Fruit fly (Drosophila melanogaster) whole organism, pupa: ENCODE measurements around the gene Cpr92F.

Experiments
- CG10348 ChIP-seq: fragments of 200-800 bp; sonication (Bioruptor generic); IDR thresholded peaks from 2 replicates; pipeline ENCODE4 v1.3.6; 2022; ENCODE audit warnings: missing biosample characterization, missing genetic modification characterization
- CG12605 ChIP-seq: fragments of 200-800 bp; sonication (Bioruptor generic); IDR thresholded peaks from 2 replicates; pipeline ENCODE4 v1.3.6; 2022; ENCODE audit warnings: missing biosample characterization, missing genetic modification characterization
- CG14655 ChIP-seq: fragments of 200-800 bp; sonication (Bioruptor generic); optimal IDR thresholded peaks from 3 replicates; lab custom pipeline; 2017; ENCODE audit warnings: mild to moderate bottlenecking, missing biosample characterization, missing genetic modification reagents, missing genetic modification characterization
- CG15710 ChIP-seq: fragments of 200-800 bp; sonication (Bioruptor generic); optimal IDR thresholded peaks from 2 replicates; lab custom pipeline; 2018; ENCODE audit warnings: missing biosample characterization, mild to moderate bottlenecking, missing genetic modification characterization, moderate library complexity
- CG17806 ChIP-seq: fragments of 200-800 bp; sonication (Bioruptor generic); optimal IDR thresholded peaks from 2 replicates; lab custom pipeline; 2018; ENCODE audit warnings: missing biosample characterization, mild to moderate bottlenecking, missing genetic modification characterization, moderate library complexity
- CG32121 ChIP-seq: fragments of 200-800 bp; sonication (Bioruptor generic); IDR thresholded peaks from 2 replicates; pipeline ENCODE4 v1.3.6; 2022; ENCODE audit warnings: missing biosample characterization, missing genetic modification characterization
- CG4496 ChIP-seq: fragments of 200-800 bp; sonication (Bioruptor generic); IDR thresholded peaks from 3 replicates; pipeline ENCODE4 v1.3.6; 2022; ENCODE audit warnings: missing biosample characterization, missing genetic modification characterization
- CG8159 ChIP-seq: fragments of 200-800 bp; sonication (Bioruptor generic); optimal IDR thresholded peaks from 3 replicates; lab custom pipeline; 2018; ENCODE audit warnings: missing biosample characterization, mild to moderate bottlenecking, missing genetic modification characterization, moderate library complexity
- CG8301 ChIP-seq: fragments of 200-800 bp; sonication (Bioruptor generic); optimal IDR thresholded peaks from 2 replicates; lab custom pipeline; 2018; ENCODE audit warnings: missing biosample characterization, mild to moderate bottlenecking, missing genetic modification characterization
- CG9948 ChIP-seq: fragments of 200-800 bp; sonication (Bioruptor generic); optimal IDR thresholded peaks from 2 replicates; lab custom pipeline; 2018; ENCODE audit warnings: missing biosample characterization, mild to moderate bottlenecking, missing genetic modification characterization, moderate library complexity
- D1 ChIP-seq: fragments of 200-800 bp; sonication (Bioruptor generic); optimal IDR thresholded peaks from 2 replicates; lab custom pipeline; 2018; ENCODE audit warnings: missing biosample characterization, mild to moderate bottlenecking, missing genetic modification characterization, moderate library complexity
- EcR ChIP-seq: fragments of 200-800 bp; sonication (Bioruptor generic); optimal IDR thresholded peaks from 3 replicates; lab custom pipeline; 2019; ENCODE audit warnings: missing biosample characterization, missing genetic modification characterization, mild to moderate bottlenecking, moderate library complexity, missing genetic modification reagents
- Ets98B ChIP-seq: fragments of 200-800 bp; sonication (Bioruptor generic); IDR thresholded peaks from 2 replicates; pipeline ENCODE4 v1.3.6; 2022; ENCODE audit warnings: missing biosample characterization, missing genetic modification characterization
- Pif1A ChIP-seq: fragments of 200-800 bp; sonication (Bioruptor generic); optimal IDR thresholded peaks from 3 replicates; lab custom pipeline; 2016; ENCODE audit warnings: missing biosample characterization, missing genetic modification characterization
- Pif1B ChIP-seq: fragments of 200-800 bp; sonication (Bioruptor generic); optimal IDR thresholded peaks from 3 replicates; lab custom pipeline; 2016; ENCODE audit warnings: missing biosample characterization, missing genetic modification characterization
- Snoo ChIP-seq: fragments of 200-800 bp; sonication (Bioruptor generic); optimal IDR thresholded peaks from 3 replicates; lab custom pipeline; 2017; ENCODE audit warnings: missing biosample characterization, mild to moderate bottlenecking, missing genetic modification characterization, inconsistent platforms
- fd96Ca ChIP-seq: fragments of 200-800 bp; sonication (Bioruptor generic); IDR thresholded peaks from 3 replicates; pipeline ENCODE4 v1.3.6; 2022; ENCODE audit warnings: missing biosample characterization, missing genetic modification characterization
- gl ChIP-seq: fragments of 200-800 bp; sonication (Bioruptor generic); optimal IDR thresholded peaks from 2 replicates; lab custom pipeline; 2018; ENCODE audit warnings: missing biosample characterization, mild to moderate bottlenecking, missing genetic modification characterization
- rn ChIP-seq: fragments of 200-800 bp; sonication (Bioruptor generic); IDR thresholded peaks from 2 replicates; pipeline ENCODE4 v1.3.6; 2022; ENCODE audit warnings: missing biosample characterization, missing genetic modification characterization

The Cpr92F gene

dm6 chr3R:20677251-20677650 is 7.9 kb downstream of the Cpr92F start, which contains the start of gene CG4000:
Gene CG4000 (minus strand): TSS chr3R:20677351.
- TF ChIP-seq Pif1A (GFP tag; lab: Kevin White, UChicago) (no peak), CG8159 (tag; lab: Kevin White, UChicago) (no peak), fd96Ca (GFP tag; lab: Robert Waterston, UW) (no peak), CG10348 (GFP tag; lab: Robert Waterston, UW) (no peak), EcR (GFP tag; lab: Kevin White, UChicago) (no peak), CG15710 (tag; lab: Kevin White, UChicago) (no peak), CG8301 (tag; lab: Kevin White, UChicago) (no peak), Pif1B (no peak), CG9948 (tag; lab: Kevin White, UChicago) (no peak), D1 (tag; lab: Kevin White, UChicago) (no peak), Snoo (tag; lab: Kevin White, UChicago) (no peak), CG4496 (GFP tag; lab: Robert Waterston, UW) (no peak)

- no peak for TF ChIP-seq EcR (GFP tag; lab: Kevin White, UChicago)
- TF ChIP-seq Snoo (tag; lab: Kevin White, UChicago): no peak
- no peak for TF ChIP-seq CG14655 (GFP tag; lab: Kevin White, UChicago)
- no peak for TF ChIP-seq Ets98B
- no peak for TF ChIP-seq CG9948 (tag; lab: Kevin White, UChicago)
- no peak for TF ChIP-seq CG10348 (GFP tag; lab: Robert Waterston, UW)
- TF ChIP-seq CG15710 (tag; lab: Kevin White, UChicago): no peak
- no peak for TF ChIP-seq CG4496 (GFP tag; lab: Robert Waterston, UW)
- TF ChIP-seq CG32121: no peak
- TF ChIP-seq gl: no peak
- no peak for TF ChIP-seq D1 (tag; lab: Kevin White, UChicago)
- TF ChIP-seq CG17806 (tag; lab: Kevin White, UChicago): no peak
- TF ChIP-seq Pif1A (GFP tag; lab: Kevin White, UChicago): no peak
- TF ChIP-seq CG8301 (tag; lab: Kevin White, UChicago): no peak
- no peak for TF ChIP-seq fd96Ca (GFP tag; lab: Robert Waterston, UW)
- no peak for TF ChIP-seq CG12605 (GFP tag; lab: Robert Waterston, UW)
- TF ChIP-seq Pif1B: no peak
- no peak for TF ChIP-seq CG8159 (tag; lab: Kevin White, UChicago)
Measured at dm6 chr3R:20714360-20714759, 45.0 kb downstream of the Cpr92F start, which contains the start of gene Oamb. Gene Oamb (minus strand): TSS chr3R:20714577.

dm6 chr3R:20719286-20719685 is 49.9 kb downstream of the Cpr92F start:
- TF ChIP-seq rn (GFP tag; lab: Robert Waterston, UW) (no peak), CG14655 (GFP tag; lab: Kevin White, UChicago) (peak; percentile 27), CG8159 (tag; lab: Kevin White, UChicago) (peak; percentile 39)
- TF ChIP-seq, all 21 proteins: peak for 2
